Worm (Caenorhabditis elegans): ENCODE results near the gene C05C8.1.
A peak's percentile ranks its signal among the peaks of the same experiment; 100 is the strongest.

C05C8.1 gene

ce11 chrV:7198403-7198802 is 41.2 kb upstream of the C05C8.1 start (continued):
- no peak for TF ChIP-seq ceh-44 (GFP tag; IDR thresholded peaks at IDR 0.05)
- TF ChIP-seq Y5F2A.4 (GFP tag; optimal IDR thresholded peaks at IDR 0.05), result no peak
- no peak for TF ChIP-seq unc-39 (tag; optimal IDR thresholded peaks at IDR 0.05)
- TF ChIP-seq R02D3.7 (tag; optimal IDR thresholded peaks at IDR 0.05), result no peak
- TF ChIP-seq gei-8 (GFP tag; optimal IDR thresholded peaks at IDR 0.05), result peak; percentile 23
- TF ChIP-seq mxl-3 (GFP tag; optimal IDR thresholded peaks at IDR 0.05), result no peak
- TF ChIP-seq sdz-12 (GFP tag; optimal IDR thresholded peaks at IDR 0.05), result peak; percentile 5
- no peak for TF ChIP-seq jun-1 (tag; optimal IDR thresholded peaks at IDR 0.05)
- TF ChIP-seq set-16 (GFP tag; IDR thresholded peaks at IDR 0.05), result no peak
- 0 out of 2 replicates have a peak, but pooled peaks have one; percentile 15 for TF ChIP-seq hmg-1.1 (GFP tag; IDR thresholded peaks at IDR 0.05)
- TF ChIP-seq nhr-76 (tag; optimal IDR thresholded peaks at IDR 0.05), result no peak
- TF ChIP-seq nhr-77 (tag; optimal IDR thresholded peaks at IDR 0.05), result peak; percentile 39
- no peak for TF ChIP-seq ceh-32 (tag; optimal IDR thresholded peaks at IDR 0.05; ENCODE audit: poor library complexity)
- no peak for TF ChIP-seq ceh-82 (tag; optimal IDR thresholded peaks at IDR 0.05)
- TF ChIP-seq lin-38 (GFP tag; IDR thresholded peaks at IDR 0.05), result peak; percentile 51; the same call in 1 of the 2 replicates
- no peak for TF ChIP-seq lim-7 (GFP tag; IDR thresholded peaks at IDR 0.05)
- TF ChIP-seq fkh-10 (GFP tag; optimal IDR thresholded peaks at IDR 0.05), result no peak
- TF ChIP-seq ceh-62 (tag; optimal IDR thresholded peaks at IDR 0.05), result no peak
- TF ChIP-seq dmd-8 (GFP tag; IDR thresholded peaks at IDR 0.05), result no peak

ce11 chrV:7199077-7199476 is 40.5 kb upstream of the C05C8.1 start:
- TF ChIP-seq unc-62 (GFP tag; optimal IDR thresholded peaks at IDR 0.05 in 1 of 2) (no peak), unc-62 (tag; optimal IDR thresholded peaks at IDR 0.05) (no peak), snpc-1.2 (GFP tag; IDR thresholded peaks at IDR 0.05) (peak; percentile 53; the same call in 1 of the 2 replicates), F49E8.2 (tag; optimal IDR thresholded peaks at IDR 0.05; ENCODE audit: borderline replicate concordance) (peak; percentile 36), nhr-10 (tag; optimal IDR thresholded peaks at IDR 0.05) (no peak), hlh-11 (tag; optimal IDR thresholded peaks at IDR 0.05) (no peak), saeg-2 (GFP tag; IDR thresholded peaks at IDR 0.05) (no peak), lin-38 (GFP tag; IDR thresholded peaks at IDR 0.05) (no peak), mdt-29 (GFP tag; IDR thresholded peaks at IDR 0.05) (no peak), nhr-237 (tag; optimal IDR thresholded peaks at IDR 0.05) (no peak), nhr-6 (tag; optimal IDR thresholded peaks at IDR 0.05) (no peak), fos-1 (tag; optimal IDR thresholded peaks at IDR 0.05) (no peak)

ce11 chrV:7199932-7200331 is 39.6 kb upstream of the C05C8.1 start, which contains the start of gene F09G2.1:
Gene F09G2.1 (plus strand): TSS chrV:7200232.
- no peak for TF ChIP-seq daf-16 (GFP tag; optimal IDR thresholded peaks at IDR 0.05)
- peak; percentile 9 for TF ChIP-seq daf-16 (tag; optimal IDR thresholded peaks at IDR 0.05)
- TF ChIP-seq zip-11 (GFP tag; IDR thresholded peaks at IDR 0.05), result no peak

ce11 chrV:7201353-7201752 is 38.2 kb upstream of the C05C8.1 start:
- TF ChIP-seq lin-1 (GFP tag; IDR thresholded peaks at IDR 0.05) (no peak), unc-62 (GFP tag; optimal IDR thresholded peaks at IDR 0.05 in 1 of 2) (peak in 1 of 2 experiments; percentile 94), unc-62 (tag; optimal IDR thresholded peaks at IDR 0.05) (no peak)

- TF ChIP-seq nhr-237 (tag; optimal IDR thresholded peaks at IDR 0.05) (no peak), unc-62 (GFP tag; optimal IDR thresholded peaks at IDR 0.05 in 1 of 2) (peak in 1 of 2 experiments; percentile 63), unc-62 (tag; optimal IDR thresholded peaks at IDR 0.05) (no peak), F37D6.2 (tag; optimal IDR thresholded peaks at IDR 0.05) (no peak), hlh-30 (tag; optimal IDR thresholded peaks at IDR 0.05; ENCODE audit: insufficient read depth) (no peak), ceh-62 (tag; optimal IDR thresholded peaks at IDR 0.05) (no peak)
Measured at ce11 chrV:7209001-7209400, 30.6 kb upstream of the C05C8.1 start.
